Worm (Caenorhabditis elegans) whole organism, L1 larva: ENCODE results near the gene vrk-1.

Experiments used
- ceh-82 ChIP-seq, 3 experiments: fragments of 150-350 bp in 1 of 3; sonication (generic microtip) in 2 of 3; optimal IDR thresholded peaks; 2 replicates each; lab custom pipeline; 2014 to 2017; ENCODE audit warnings: missing biosample characterization in 3 of 3, missing genetic modification characterization in 3 of 3
- egl-13 ChIP-seq: sonication (generic microtip); optimal IDR thresholded peaks from 2 replicates; lab custom pipeline; 2016; ENCODE audit warnings: missing genotype, missing genetic modification reagents, missing genetic modification characterization, missing compliant biosample characterization
- elt-3 ChIP-seq, 6 experiments: fragments of 150-350 bp in 1 of 6; sonication (generic microtip); optimal IDR thresholded peaks; 2 replicates each; lab custom pipeline; 2017 to 2018; ENCODE audit warnings: missing biosample characterization in 6 of 6, missing genetic modification characterization in 6 of 6, inconsistent platforms in 1 of 6

DNA sequence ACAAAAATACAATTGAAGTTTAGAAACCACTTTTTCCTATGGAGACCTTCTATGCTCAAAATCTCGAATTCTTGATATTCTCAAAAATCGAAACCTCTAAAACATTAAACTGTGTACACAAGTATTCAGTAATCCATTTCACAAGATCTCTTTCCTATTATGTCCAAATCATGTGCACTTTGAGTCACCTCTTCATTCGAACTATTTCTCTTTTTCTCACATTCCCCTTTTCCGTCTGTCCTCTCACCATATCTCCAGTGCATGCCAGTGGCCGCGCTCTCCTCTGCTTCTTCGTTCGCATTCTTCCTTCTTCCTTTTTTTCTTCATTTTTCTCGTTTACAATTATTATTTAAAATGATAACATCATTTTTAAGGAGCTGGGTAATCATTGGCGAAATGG is 20.8 kb downstream of the vrk-1 start, which contains the start of gene F28B12.1:
- TF ChIP-seq ceh-82 (tag; optimal IDR thresholded peaks at IDR 0.05; lab: Kevin White, UChicago) (no peak), egl-13 (tag; lab: Kevin White, UChicago) (no peak), elt-3 (tag; optimal IDR thresholded peaks at IDR 0.05; lab: Kevin White, UChicago) (no peak)
